Worm (Caenorhabditis elegans) whole organism, mixed stage, embryonic: ENCODE results near the gene msrp-3.
"Not testable (repeated sequence)": the region's sequence is repeated elsewhere in the genome, so short reads cannot be mapped to it uniquely, and the experiment has no call there.

Source experiments
- M03D4.4 ChIP-seq: sonication (generic microtip); optimal IDR thresholded peaks from 2 replicates; lab custom pipeline; 2017; ENCODE audit warnings: mild to moderate bottlenecking, missing genetic modification characterization, missing compliant biosample characterization
- ceh-39 ChIP-seq: fragments of 150-350 bp; optimal IDR thresholded peaks from 2 replicates; lab custom pipeline; 2014; ENCODE audit warnings: missing biosample characterization, missing genetic modification characterization
- ceh-43 ChIP-seq: fragments of 200-800 bp; sonication (Bioruptor generic); optimal IDR thresholded peaks from 2 replicates; lab custom pipeline; 2018; ENCODE audit warnings: mild to moderate bottlenecking, missing genetic modification characterization, moderate library complexity, missing compliant biosample characterization
- ces-1 ChIP-seq: fragments of 150-350 bp; optimal IDR thresholded peaks from 2 replicates; lab custom pipeline; 2014; ENCODE audit warnings: missing biosample characterization, missing genetic modification reagents, missing genetic modification characterization
- cnd-1 ChIP-seq: fragments of 200-800 bp; sonication (Bioruptor generic); optimal IDR thresholded peaks from 2 replicates; lab custom pipeline; 2018; ENCODE audit warnings: mild to moderate bottlenecking, missing genetic modification characterization, missing compliant biosample characterization
- drap-1 ChIP-seq: fragments of 200-800 bp; sonication (Bioruptor generic); optimal IDR thresholded peaks from 3 replicates; lab custom pipeline; 2018; ENCODE audit warnings: mild to moderate bottlenecking, missing genetic modification characterization, missing compliant biosample characterization
- elt-1 ChIP-seq: sonication (generic microtip); optimal IDR thresholded peaks from 2 replicates; lab custom pipeline; 2017; ENCODE audit warnings: missing genetic modification characterization, mild to moderate bottlenecking, missing compliant biosample characterization, antibody characterized with exemption, moderate library complexity, borderline replicate concordance; ENCODE audit not compliant: insufficient read depth
- elt-3 ChIP-seq: fragments of 150-350 bp; optimal IDR thresholded peaks from 2 replicates; lab custom pipeline; 2014; ENCODE audit warnings: missing biosample characterization, missing genetic modification characterization
- flh-1 ChIP-seq: fragments of 200-800 bp; sonication (Bioruptor generic); optimal IDR thresholded peaks from 2 replicates; lab custom pipeline; 2018; ENCODE audit warnings: mild to moderate bottlenecking, missing genetic modification characterization, moderate library complexity, missing compliant biosample characterization
- ham-2 ChIP-seq: fragments of 200-800 bp; sonication (Bioruptor generic); optimal IDR thresholded peaks from 2 replicates; lab custom pipeline; 2018; ENCODE audit warnings: mild to moderate bottlenecking, missing genetic modification characterization, missing compliant biosample characterization
- hlh-1 ChIP-seq: fragments of 150-350 bp; optimal IDR thresholded peaks from 2 replicates; lab custom pipeline; 2014; ENCODE audit warnings: missing biosample characterization, missing genetic modification reagents, missing genetic modification characterization
- lin-13 ChIP-seq: fragments of 150-350 bp; optimal IDR thresholded peaks from 2 replicates; lab custom pipeline; 2014; ENCODE audit warnings: missing biosample characterization, missing genetic modification characterization
- lin-32 ChIP-seq: fragments of 200-800 bp; sonication (Bioruptor generic); optimal IDR thresholded peaks from 2 replicates; lab custom pipeline; 2018; ENCODE audit warnings: mild to moderate bottlenecking, missing genetic modification characterization, missing compliant biosample characterization
- lsy-2 ChIP-seq: fragments of 150-350 bp; optimal IDR thresholded peaks from 2 replicates; lab custom pipeline; 2014; ENCODE audit warnings: missing biosample characterization, missing genetic modification characterization
- mab-5 ChIP-seq: fragments of 150-350 bp; optimal IDR thresholded peaks from 2 replicates; lab custom pipeline; 2014; ENCODE audit warnings: missing biosample characterization, missing genetic modification characterization
- mep-1 ChIP-seq: fragments of 150-350 bp; optimal IDR thresholded peaks from 2 replicates; lab custom pipeline; 2017; ENCODE audit warnings: missing biosample characterization, missing genetic modification reagents, missing genetic modification characterization, inconsistent platforms
- nhr-12 ChIP-seq: fragments of 150-350 bp; optimal IDR thresholded peaks from 2 replicates; lab custom pipeline; 2014; ENCODE audit warnings: missing biosample characterization, missing genetic modification characterization
- nhr-2 ChIP-seq: fragments of 150-350 bp; optimal IDR thresholded peaks from 2 replicates; lab custom pipeline; 2014; ENCODE audit warnings: missing biosample characterization, missing genetic modification characterization
- nhr-237 ChIP-seq: fragments of 150-350 bp; optimal IDR thresholded peaks from 2 replicates; lab custom pipeline; 2014; ENCODE audit warnings: missing biosample characterization, missing genetic modification characterization
- nhr-28 ChIP-seq: fragments of 150-350 bp; optimal IDR thresholded peaks from 2 replicates; lab custom pipeline; 2014; ENCODE audit warnings: missing biosample characterization, missing genetic modification characterization
- nhr-76 ChIP-seq: sonication (generic microtip); optimal IDR thresholded peaks from 2 replicates; lab custom pipeline; 2017; ENCODE audit warnings: missing biosample characterization, missing genetic modification characterization
- pha-4 ChIP-seq: fragments of 150-350 bp; optimal IDR thresholded peaks from 2 replicates; lab custom pipeline; 2018; ENCODE audit warnings: missing biosample characterization, missing genetic modification reagents, missing genetic modification characterization
- sem-2 ChIP-seq: fragments of 200-800 bp; sonication (Bioruptor generic); optimal IDR thresholded peaks from 2 replicates; lab custom pipeline; 2018; ENCODE audit warnings: mild to moderate bottlenecking, missing genetic modification characterization, missing compliant biosample characterization
- sptf-1 ChIP-seq: sonication (generic microtip); optimal IDR thresholded peaks from 2 replicates; lab custom pipeline; 2017; ENCODE audit warnings: mild to moderate bottlenecking, missing genetic modification characterization, moderate library complexity, missing compliant biosample characterization
- tbx-8 ChIP-seq: fragments of 200-800 bp; sonication (Bioruptor generic); optimal IDR thresholded peaks from 2 replicates; lab custom pipeline; 2018; ENCODE audit warnings: mild to moderate bottlenecking, missing genetic modification characterization, moderate library complexity, missing compliant biosample characterization
- unc-120 ChIP-seq: sonication (generic microtip); optimal IDR thresholded peaks from 2 replicates; lab custom pipeline; 2017; ENCODE audit warnings: missing genetic modification characterization, missing compliant biosample characterization; ENCODE audit not compliant: poor library complexity, severe bottlenecking
- unc-39 ChIP-seq: fragments of 150-350 bp; optimal IDR thresholded peaks from 2 replicates; lab custom pipeline; 2014; ENCODE audit warnings: missing biosample characterization, missing genetic modification characterization
- unc-62 ChIP-seq: fragments of 150-350 bp; optimal IDR thresholded peaks from 2 replicates; lab custom pipeline; 2014; ENCODE audit warnings: missing biosample characterization, missing genetic modification reagents, missing genetic modification characterization
- zip-8 ChIP-seq: fragments of 150-350 bp; optimal IDR thresholded peaks from 2 replicates; lab custom pipeline; 2014; ENCODE audit warnings: missing biosample characterization, missing genetic modification characterization
- ztf-11 ChIP-seq: fragments of 150-350 bp; optimal IDR thresholded peaks from 2 replicates; lab custom pipeline; 2014; ENCODE audit warnings: missing biosample characterization, missing genetic modification characterization

Gene msrp-3

ce11 chrII:814737-815136 lies at the start of gene msrp-3:
TSS of gene msrp-3 (minus strand) at chrII:814837.
- TF ChIP-seq lsy-2 (tag; lab: Kevin White, UChicago) = no peak
- no peak for TF ChIP-seq ztf-11 (tag; lab: Kevin White, UChicago)
- TF ChIP-seq sem-2 (GFP tag; lab: Kevin White, UChicago) = no peak
- TF ChIP-seq elt-3 (tag; lab: Kevin White, UChicago) = no peak
- no peak for TF ChIP-seq flh-1 (GFP tag; lab: Kevin White, UChicago)
- TF ChIP-seq drap-1 (GFP tag; lab: Kevin White, UChicago) = no peak
- no peak for TF ChIP-seq elt-1 (tag; lab: Kevin White, UChicago)
- TF ChIP-seq mep-1 (tag; lab: Kevin White, UChicago) = no peak
- TF ChIP-seq nhr-12 = no peak
- no peak for TF ChIP-seq nhr-28

- TF ChIP-seq sem-2 (GFP tag; lab: Kevin White, UChicago) (no peak), lin-13 (tag; lab: Kevin White, UChicago) (no peak), sptf-1 (tag; lab: Kevin White, UChicago) (no peak), elt-1 (tag; lab: Kevin White, UChicago) (no peak)
Observed at ce11 chrII:861564-861963, 46.9 kb upstream of the msrp-3 start, which contains the start of gene Y46B2A.4. TSS of gene Y46B2A.4 (plus strand) at chrII:861864.

- not testable (repeated sequence) for TF ChIP-seq lin-32 (GFP tag; lab: Kevin White, UChicago); nhr-12; flh-1 (GFP tag; lab: Kevin White, UChicago)
Observed at ce11 chrII:850567-850966, 35.9 kb upstream of the msrp-3 start, which contains the start of gene F28A10.5. TSS of gene F28A10.5 (minus strand) at chrII:850667.

ce11 chrII:848519-848918 lies 33.9 kb upstream of the msrp-3 start, which contains the start of the genes acdh-9 and F28A10.13:
TSS of gene acdh-9 (minus strand) at chrII:848603.
TSS of gene F28A10.13 (plus strand) at chrII:848812.
- no peak for TF ChIP-seq nhr-237 (tag; lab: Kevin White, UChicago)
- TF ChIP-seq zip-8 (tag; lab: Kevin White, UChicago) = no peak
- TF ChIP-seq ceh-43 (GFP tag; lab: Kevin White, UChicago) = no peak
- TF ChIP-seq lsy-2 (tag; lab: Kevin White, UChicago) = no peak
- no peak for TF ChIP-seq ham-2 (GFP tag; lab: Kevin White, UChicago)
- TF ChIP-seq unc-62 (GFP tag; lab: Kevin White, UChicago) = peak; percentile 70
- TF ChIP-seq unc-39 (tag; lab: Kevin White, UChicago) = no peak
- no peak for TF ChIP-seq nhr-2 (tag; lab: Kevin White, UChicago)
- peak; percentile 3 for TF ChIP-seq mep-1 (tag; lab: Kevin White, UChicago)
- TF ChIP-seq M03D4.4 (tag; lab: Kevin White, UChicago) = no peak
- TF ChIP-seq elt-3 (tag; lab: Kevin White, UChicago) = no peak
- peak; percentile 93 for TF ChIP-seq hlh-1 (tag; lab: Kevin White, UChicago)
- TF ChIP-seq unc-120 (tag; lab: Kevin White, UChicago) = peak; percentile 2
- no peak for TF ChIP-seq tbx-8 (GFP tag; lab: Kevin White, UChicago)
- no peak for TF ChIP-seq pha-4

ce11 chrII:845618-846017 lies 31.0 kb upstream of the msrp-3 start, which contains the start of gene F28A10.7:
TSS of gene F28A10.7 (minus strand) at chrII:845718.
- TF ChIP-seq sem-2 (GFP tag; lab: Kevin White, UChicago) (no peak), hlh-1 (tag; lab: Kevin White, UChicago) (no peak), unc-39 (tag; lab: Kevin White, UChicago) (no peak), elt-3 (tag; lab: Kevin White, UChicago) (no peak), ztf-11 (tag; lab: Kevin White, UChicago) (no peak), elt-1 (tag; lab: Kevin White, UChicago) (no peak), mep-1 (tag; lab: Kevin White, UChicago) (no peak), lsy-2 (tag; lab: Kevin White, UChicago) (no peak), ceh-39 (no peak), M03D4.4 (tag; lab: Kevin White, UChicago) (no peak), unc-62 (GFP tag; lab: Kevin White, UChicago) (no peak), ces-1 (GFP tag; lab: Kevin White, UChicago) (no peak), cnd-1 (no peak), nhr-76 (tag; lab: Kevin White, UChicago) (no peak), mab-5 (tag; lab: Kevin White, UChicago) (no peak), drap-1 (GFP tag; lab: Kevin White, UChicago) (no peak)
